Fruit fly (Drosophila melanogaster): ENCODE results near the gene MYPT-75D.

dm6 chr3L:18698312-18698711 lies 72.6 kb downstream of the MYPT-75D start, which contains the start of gene Dic4:
- TF ChIP-seq sv (GFP tag; optimal IDR thresholded peaks at IDR 0.05) (no peak), Dif (GFP tag; optimal IDR thresholded peaks at IDR 0.05; ENCODE audit: partially characterized antibody) (no peak), OdsH (GFP tag; optimal IDR thresholded peaks at IDR 0.05) (no peak), jim (GFP tag; optimal IDR thresholded peaks at IDR 0.05) (no peak), Dfd (GFP tag; optimal IDR thresholded peaks at IDR 0.05) (no peak), CG32264 (GFP tag; optimal IDR thresholded peaks at IDR 0.05) (no peak), sage (GFP tag; optimal IDR thresholded peaks at IDR 0.05) (no peak), dsf (GFP tag; optimal IDR thresholded peaks at IDR 0.05; ENCODE audit: borderline replicate concordance) (no peak), brk (GFP tag; optimal IDR thresholded peaks at IDR 0.05) (no peak)
